Worm (Caenorhabditis elegans): Measurements from ENCODE around the gene apm-3.

Gene apm-3

DNA sequence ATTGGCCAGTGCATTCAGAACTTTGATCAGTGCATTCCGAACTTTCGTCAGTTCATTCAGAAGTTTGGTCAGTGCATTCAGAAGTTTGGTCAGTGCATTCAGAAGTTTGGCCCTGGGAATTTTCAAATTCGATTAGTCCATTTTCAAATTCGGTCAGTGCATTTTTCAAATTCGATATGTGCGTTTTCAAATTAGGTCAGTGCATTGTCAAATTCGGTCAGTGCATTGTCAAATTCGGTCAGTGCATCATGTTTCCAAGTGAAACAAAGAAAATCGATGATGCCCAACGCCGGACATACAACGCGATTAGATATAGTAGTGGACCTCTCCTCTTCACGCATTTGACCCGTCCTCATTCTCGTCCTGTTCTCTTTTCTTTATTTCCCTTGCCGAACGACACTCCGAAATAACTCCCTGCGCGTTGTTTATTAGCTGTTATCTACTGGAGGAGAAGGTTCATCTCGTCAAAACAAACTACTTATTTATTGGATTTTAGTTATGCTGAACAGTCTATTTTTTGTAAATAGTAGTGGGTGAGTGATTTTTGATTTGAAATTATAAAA is at the start of gene apm-3:
apm-3 (plus strand) TSS at position 477 of the 563 bp plus-strand sequence.
- TF ChIP-seq klf-2 (GFP tag; conservative IDR thresholded peaks at IDR 0.05) (no peak), med-1 (GFP tag; optimal IDR thresholded peaks at IDR 0.05; ENCODE audit: insufficient read depth) (no peak), flt-1 (GFP tag; IDR thresholded peaks at IDR 0.05) (no peak), cog-1 (tag; optimal IDR thresholded peaks at IDR 0.05) (peak; percentile 36), ref-1 (GFP tag; conservative IDR thresholded peaks at IDR 0.05) (no peak), tab-1 (GFP tag; IDR thresholded peaks at IDR 0.05) (0 out of 2 replicates have a peak, but pooled peaks have one; percentile 53), ztf-23 (GFP tag; IDR thresholded peaks at IDR 0.05) (no peak), ztf-29 (GFP tag; IDR thresholded peaks at IDR 0.05) (no peak), T22C8.4 (GFP tag; IDR thresholded peaks at IDR 0.05) (0 out of 2 replicates have a peak, but pooled peaks have one; percentile 17)

DNA sequence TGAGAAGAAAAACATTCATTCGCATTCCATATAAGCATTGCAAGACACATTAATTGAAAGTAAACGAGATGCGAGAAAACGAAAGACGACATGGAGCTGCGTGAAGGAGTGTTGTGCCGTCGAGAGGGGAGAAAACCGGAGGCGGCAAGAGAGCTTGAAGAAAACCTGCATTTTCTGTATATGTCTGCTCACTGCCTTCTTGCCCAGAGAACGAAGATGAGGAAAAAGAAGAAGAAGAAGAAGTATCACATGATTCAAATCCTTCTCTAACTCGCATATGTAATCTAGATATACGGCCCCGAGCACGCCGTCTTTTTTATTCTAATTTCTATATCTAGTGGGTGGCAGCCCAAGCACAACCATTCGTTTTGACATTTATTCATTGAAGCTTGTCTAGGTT is 44.4 kb upstream of the apm-3 start:
- TF ChIP-seq ztf-29 (GFP tag; IDR thresholded peaks at IDR 0.05) (no peak), klf-2 (GFP tag; conservative IDR thresholded peaks at IDR 0.05) (no peak)

DNA sequence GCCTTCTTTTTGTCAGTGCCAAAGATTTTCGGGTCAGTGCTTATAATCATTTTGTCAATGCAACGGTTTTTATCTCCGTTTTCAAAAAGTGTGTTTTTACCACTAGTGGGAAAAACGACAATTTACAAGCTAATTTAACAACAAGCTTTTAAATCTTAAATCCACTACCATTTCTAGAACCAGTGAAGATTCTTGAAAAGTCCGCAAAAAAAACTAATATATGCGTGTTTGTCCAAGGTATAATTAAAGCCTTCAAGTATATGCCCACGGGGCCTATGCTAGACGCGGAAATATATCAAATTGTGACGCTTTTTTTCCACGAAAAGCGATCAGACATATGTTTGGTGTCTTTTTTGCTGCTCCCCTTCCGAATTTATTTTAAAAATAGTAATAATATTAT is 42.2 kb upstream of the apm-3 start:
- no peak for TF ChIP-seq cog-1 (tag; optimal IDR thresholded peaks at IDR 0.05)
- no peak for TF ChIP-seq klf-2 (GFP tag; conservative IDR thresholded peaks at IDR 0.05)
- TF ChIP-seq ztf-23 (GFP tag; IDR thresholded peaks at IDR 0.05) = no peak
- TF ChIP-seq tab-1 (GFP tag; IDR thresholded peaks at IDR 0.05) = no peak
- no peak for TF ChIP-seq flt-1 (GFP tag; IDR thresholded peaks at IDR 0.05)
- TF ChIP-seq ztf-29 (GFP tag; IDR thresholded peaks at IDR 0.05) = no peak
- no peak for TF ChIP-seq med-1 (GFP tag; optimal IDR thresholded peaks at IDR 0.05; ENCODE audit: insufficient read depth)
- TF ChIP-seq T22C8.4 (GFP tag; IDR thresholded peaks at IDR 0.05) = no peak
- no peak for TF ChIP-seq ref-1 (GFP tag; conservative IDR thresholded peaks at IDR 0.05)

DNA sequence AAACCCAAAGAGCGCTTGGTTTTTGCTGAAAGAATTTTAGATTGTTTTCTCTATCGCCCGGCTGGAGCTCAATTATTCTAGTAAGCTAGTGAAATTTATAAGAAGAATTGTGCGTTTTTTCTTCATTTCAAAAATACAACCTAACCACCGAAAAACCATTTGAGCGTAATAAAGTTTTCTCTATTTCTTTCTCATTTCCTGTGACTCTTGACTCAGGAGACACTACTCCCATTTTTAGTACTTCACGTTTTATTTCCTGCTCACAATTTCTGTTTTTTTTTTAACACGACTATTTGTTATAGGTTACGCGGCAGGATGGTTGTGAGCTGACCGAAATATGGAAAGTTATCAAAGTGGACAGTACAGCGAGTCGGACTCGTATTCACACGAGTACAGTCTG is 41.8 kb upstream of the apm-3 start, which contains the start of gene F35H12.6:
F35H12.6 (plus strand) TSS at position 301 of the 400 bp plus-strand sequence.
- no peak for TF ChIP-seq T22C8.4 (GFP tag; IDR thresholded peaks at IDR 0.05)
- no peak for TF ChIP-seq tab-1 (GFP tag; IDR thresholded peaks at IDR 0.05)
- no peak for TF ChIP-seq med-1 (GFP tag; optimal IDR thresholded peaks at IDR 0.05; ENCODE audit: insufficient read depth)
- no peak for TF ChIP-seq ztf-29 (GFP tag; IDR thresholded peaks at IDR 0.05)
- no peak for TF ChIP-seq ztf-23 (GFP tag; IDR thresholded peaks at IDR 0.05)
- no peak for TF ChIP-seq ref-1 (GFP tag; conservative IDR thresholded peaks at IDR 0.05)
- TF ChIP-seq cog-1 (tag; optimal IDR thresholded peaks at IDR 0.05) = no peak
- no peak for TF ChIP-seq flt-1 (GFP tag; IDR thresholded peaks at IDR 0.05)
- TF ChIP-seq klf-2 (GFP tag; conservative IDR thresholded peaks at IDR 0.05) = no peak

DNA sequence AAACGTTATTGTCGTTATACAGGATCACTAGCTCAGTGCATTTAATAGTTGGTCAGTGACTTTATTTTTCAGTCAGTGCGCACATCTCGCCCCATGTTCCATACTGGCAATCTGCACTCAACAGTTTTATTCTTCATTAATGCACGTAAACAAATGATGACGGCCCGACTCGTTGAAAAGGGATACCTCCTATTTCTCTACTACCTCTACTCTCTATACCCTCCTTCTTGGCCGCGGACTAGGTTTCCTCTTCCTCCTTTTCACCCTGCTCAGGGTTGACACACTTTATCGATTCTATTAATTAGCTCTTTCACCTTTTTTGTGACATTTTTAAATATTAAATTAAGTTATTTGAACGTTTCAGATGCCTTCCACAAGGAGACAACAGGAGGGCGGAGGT is 39.3 kb upstream of the apm-3 start, which contains the start of gene sel-12:
sel-12 (plus strand) TSS at position 358 of the 400 bp plus-strand sequence.
- no peak for TF ChIP-seq cog-1 (tag; optimal IDR thresholded peaks at IDR 0.05)
- no peak for TF ChIP-seq klf-2 (GFP tag; conservative IDR thresholded peaks at IDR 0.05)
- TF ChIP-seq T22C8.4 (GFP tag; IDR thresholded peaks at IDR 0.05) = no peak
- TF ChIP-seq ref-1 (GFP tag; conservative IDR thresholded peaks at IDR 0.05) = no peak
- no peak for TF ChIP-seq med-1 (GFP tag; optimal IDR thresholded peaks at IDR 0.05; ENCODE audit: insufficient read depth)
- TF ChIP-seq flt-1 (GFP tag; IDR thresholded peaks at IDR 0.05) = no peak
- TF ChIP-seq ztf-23 (GFP tag; IDR thresholded peaks at IDR 0.05) = no peak
- TF ChIP-seq tab-1 (GFP tag; IDR thresholded peaks at IDR 0.05) = no peak
- TF ChIP-seq ztf-29 (GFP tag; IDR thresholded peaks at IDR 0.05) = no peak

DNA sequence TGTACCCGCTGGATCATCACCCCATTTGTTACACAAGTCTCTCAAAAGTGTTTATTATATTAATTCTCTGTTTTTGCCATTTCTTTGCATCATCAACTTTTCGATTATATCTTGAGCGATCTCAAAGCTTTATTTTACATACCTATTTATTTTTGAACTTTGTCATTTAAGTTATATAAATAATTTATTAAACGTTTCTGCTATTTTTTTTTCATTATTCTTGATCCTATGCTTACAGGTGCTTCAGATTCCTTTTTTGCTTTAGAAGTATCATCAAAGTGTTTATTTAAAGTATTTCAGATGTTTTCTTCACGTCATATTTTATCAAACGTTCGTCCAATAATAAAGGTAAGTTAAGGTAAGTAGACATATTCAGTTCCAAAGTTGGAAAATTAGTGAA is 36.7 kb upstream of the apm-3 start, which contains the start of gene F35H12.5:
F35H12.5 (plus strand) TSS at position 301 of the 400 bp plus-strand sequence.
- no peak for TF ChIP-seq med-1 (GFP tag; optimal IDR thresholded peaks at IDR 0.05; ENCODE audit: insufficient read depth)
- TF ChIP-seq klf-2 (GFP tag; conservative IDR thresholded peaks at IDR 0.05) = no peak
- TF ChIP-seq ztf-29 (GFP tag; IDR thresholded peaks at IDR 0.05) = no peak
- no peak for TF ChIP-seq T22C8.4 (GFP tag; IDR thresholded peaks at IDR 0.05)
- TF ChIP-seq ztf-23 (GFP tag; IDR thresholded peaks at IDR 0.05) = no peak

DNA sequence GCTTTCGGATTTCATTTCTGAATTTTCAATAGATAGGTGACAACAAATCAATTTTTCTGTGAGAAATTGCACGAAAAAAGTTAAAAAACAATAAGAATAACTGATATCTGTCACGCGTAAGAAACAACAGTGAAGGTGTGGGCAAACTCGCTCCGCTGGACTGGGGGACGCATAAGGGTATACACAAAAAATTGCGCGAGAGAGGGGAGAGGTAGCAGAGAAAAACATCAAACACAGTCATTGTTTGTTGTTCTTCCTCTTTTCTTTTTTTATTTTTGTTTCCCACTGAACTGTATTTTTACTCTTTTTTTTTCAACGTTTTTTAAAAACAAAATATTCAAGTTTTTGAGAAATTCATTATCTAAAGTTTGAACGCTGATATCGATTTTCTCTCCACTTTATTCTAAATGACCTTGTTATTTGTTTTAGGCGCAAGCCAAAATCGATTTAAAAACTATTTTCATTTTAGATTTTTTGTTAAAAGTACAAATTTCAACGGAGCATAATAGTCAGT is 30.2 kb upstream of the apm-3 start, which contains the start of the genes pifk-1 and tbc-11:
pifk-1 (minus strand) TSS at position 17 of the 514 bp plus-strand sequence.
tbc-11 (plus strand) TSS at position 464 of the 514 bp plus-strand sequence.
- TF ChIP-seq T22C8.4 (GFP tag; IDR thresholded peaks at IDR 0.05) (no peak), med-1 (GFP tag; optimal IDR thresholded peaks at IDR 0.05; ENCODE audit: insufficient read depth) (no peak), ztf-29 (GFP tag; IDR thresholded peaks at IDR 0.05) (no peak), klf-2 (GFP tag; conservative IDR thresholded peaks at IDR 0.05) (no peak), ref-1 (GFP tag; conservative IDR thresholded peaks at IDR 0.05) (no peak), cog-1 (tag; optimal IDR thresholded peaks at IDR 0.05) (no peak), tab-1 (GFP tag; IDR thresholded peaks at IDR 0.05) (no peak), flt-1 (GFP tag; IDR thresholded peaks at IDR 0.05) (no peak), ztf-23 (GFP tag; IDR thresholded peaks at IDR 0.05) (no peak)

DNA sequence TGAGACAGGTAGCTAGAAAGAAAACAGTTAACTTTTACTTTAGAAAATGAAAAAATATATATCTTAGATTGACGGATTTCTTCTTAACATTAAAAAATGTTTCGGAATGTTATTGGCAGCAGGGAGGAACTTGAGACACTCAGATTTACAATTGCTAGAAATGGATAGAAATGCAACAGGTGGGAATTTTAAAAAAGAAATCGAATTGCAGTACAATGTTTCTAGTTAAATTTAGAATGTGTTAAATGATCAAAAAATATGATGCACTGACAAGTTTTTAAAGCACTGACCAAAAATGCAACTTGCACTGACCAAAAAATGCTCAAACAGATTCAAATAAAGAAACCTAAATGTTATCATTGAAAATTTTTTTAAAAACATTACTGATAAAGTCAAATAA is 28.6 kb upstream of the apm-3 start:
- no peak for TF ChIP-seq klf-2 (GFP tag; conservative IDR thresholded peaks at IDR 0.05)
- no peak for TF ChIP-seq ztf-29 (GFP tag; IDR thresholded peaks at IDR 0.05)
- no peak for TF ChIP-seq med-1 (GFP tag; optimal IDR thresholded peaks at IDR 0.05; ENCODE audit: insufficient read depth)
- TF ChIP-seq T22C8.4 (GFP tag; IDR thresholded peaks at IDR 0.05) = no peak
- no peak for TF ChIP-seq cog-1 (tag; optimal IDR thresholded peaks at IDR 0.05)
- no peak for TF ChIP-seq flt-1 (GFP tag; IDR thresholded peaks at IDR 0.05)
- no peak for TF ChIP-seq ztf-23 (GFP tag; IDR thresholded peaks at IDR 0.05)
- TF ChIP-seq tab-1 (GFP tag; IDR thresholded peaks at IDR 0.05) = no peak
- no peak for TF ChIP-seq ref-1 (GFP tag; conservative IDR thresholded peaks at IDR 0.05)

DNA sequence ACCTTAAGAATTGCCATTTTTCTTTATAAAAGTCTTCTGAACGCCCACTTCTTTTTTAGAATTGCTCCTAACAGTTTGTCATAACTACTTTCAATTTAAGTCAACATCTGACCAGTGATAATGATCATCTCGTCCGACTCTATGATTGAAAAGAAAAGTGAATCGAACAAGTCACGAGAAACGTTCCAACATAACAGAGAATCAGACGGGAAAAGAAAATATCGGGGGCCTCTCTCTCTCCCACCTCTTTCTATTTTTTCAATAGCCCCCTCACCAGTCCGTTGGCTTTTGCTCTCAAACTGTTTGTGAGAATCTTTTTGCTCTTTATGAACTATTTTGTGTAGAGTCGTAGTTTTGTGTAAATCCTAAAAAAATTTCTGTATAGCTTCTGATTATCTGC is 27.1 kb upstream of the apm-3 start:
- TF ChIP-seq ztf-23 (GFP tag; IDR thresholded peaks at IDR 0.05) = no peak
- no peak for TF ChIP-seq tab-1 (GFP tag; IDR thresholded peaks at IDR 0.05)
- TF ChIP-seq med-1 (GFP tag; optimal IDR thresholded peaks at IDR 0.05; ENCODE audit: insufficient read depth) = no peak
- no peak for TF ChIP-seq T22C8.4 (GFP tag; IDR thresholded peaks at IDR 0.05)
- no peak for TF ChIP-seq ztf-29 (GFP tag; IDR thresholded peaks at IDR 0.05)
- TF ChIP-seq ref-1 (GFP tag; conservative IDR thresholded peaks at IDR 0.05) = no peak
- no peak for TF ChIP-seq flt-1 (GFP tag; IDR thresholded peaks at IDR 0.05)
- TF ChIP-seq cog-1 (tag; optimal IDR thresholded peaks at IDR 0.05) = no peak
- TF ChIP-seq klf-2 (GFP tag; conservative IDR thresholded peaks at IDR 0.05) = no peak

Data from whole organism, midembryonic.